Worm (Caenorhabditis elegans) whole organism, young adult: ENCODE measurements around the gene cest-2.1.

ENCODE experiments used
- C17E4.6 ChIP-seq: fragments of 200-800 bp; sonication (Bioruptor generic); IDR thresholded peaks from 2 replicates; pipeline ENCODE4 v1.3.6; 2022; ENCODE audit warnings: missing genetic modification reagents, missing genetic modification characterization, missing compliant biosample characterization
- D2030.7 ChIP-seq: fragments of 200-800 bp; sonication (Bioruptor generic); IDR thresholded peaks from 2 replicates; pipeline ENCODE4 v1.3.6; 2022; ENCODE audit warnings: missing genetic modification reagents, missing genetic modification characterization, missing compliant biosample characterization
- F33H1.4 ChIP-seq: fragments of 200-800 bp; sonication (Bioruptor generic); IDR thresholded peaks from 2 replicates; pipeline ENCODE4 v1.3.6; 2022; ENCODE audit warnings: missing genetic modification reagents, missing genetic modification characterization, missing compliant biosample characterization
- F39B2.1 ChIP-seq: fragments of 200-800 bp; sonication (Bioruptor generic); IDR thresholded peaks from 2 replicates; pipeline ENCODE4 v1.3.6; 2022; ENCODE audit warnings: missing genetic modification reagents, missing genetic modification characterization, missing compliant biosample characterization
- F57C9.4 ChIP-seq: sonication (generic microtip); optimal IDR thresholded peaks from 2 replicates; lab custom pipeline; 2017; ENCODE audit warnings: mild to moderate bottlenecking, missing genetic modification characterization, missing compliant biosample characterization
- K11D2.4 ChIP-seq: fragments of 200-800 bp; sonication (Bioruptor generic); IDR thresholded peaks from 2 replicates; pipeline ENCODE4 v1.3.6; 2022; ENCODE audit warnings: missing genetic modification reagents, missing genetic modification characterization, missing compliant biosample characterization
- Y53G8AR.9 ChIP-seq: fragments of 200-800 bp; sonication (Bioruptor generic); conservative IDR thresholded peaks from 2 replicates; pipeline ENCODE4 v1.3.6; 2022; ENCODE audit warnings: missing genetic modification reagents, missing genetic modification characterization, missing compliant biosample characterization
- atf-7 ChIP-seq: sonication (generic microtip); optimal IDR thresholded peaks from 2 replicates; lab custom pipeline; 2017; ENCODE audit warnings: mild to moderate bottlenecking, missing genetic modification characterization, missing compliant biosample characterization
- ceh-27 ChIP-seq: fragments of 200-800 bp; sonication (Bioruptor generic); optimal IDR thresholded peaks from 2 replicates; lab custom pipeline; 2018; ENCODE audit warnings: mild to moderate bottlenecking, missing genetic modification characterization, moderate library complexity, missing compliant biosample characterization
- dox-1 ChIP-seq: fragments of 200-800 bp; sonication (Bioruptor generic); IDR thresholded peaks from 2 replicates; pipeline ENCODE4 v1.3.6; 2022; ENCODE audit warnings: missing genetic modification reagents, missing genetic modification characterization, missing compliant biosample characterization
- efl-1 ChIP-seq: fragments of 150-350 bp; optimal IDR thresholded peaks from 2 replicates; lab custom pipeline; 2014; ENCODE audit warnings: missing biosample characterization, missing genetic modification reagents, missing genetic modification characterization
- egrh-3 ChIP-seq: fragments of 200-800 bp; sonication (Bioruptor generic); IDR thresholded peaks from 2 replicates; pipeline ENCODE4 v1.3.6; 2022; ENCODE audit warnings: missing genetic modification reagents, missing genetic modification characterization, missing compliant biosample characterization
- lag-1 ChIP-seq: fragments of 200-800 bp; sonication (Bioruptor generic); IDR thresholded peaks from 2 replicates; pipeline ENCODE4 v1.3.6; 2022; ENCODE audit warnings: missing genetic modification reagents, missing genetic modification characterization, missing compliant biosample characterization
- let-607 ChIP-seq, 2 experiments: fragments of 200-800 bp in 1 of 2; sonication (Bioruptor generic) in 1 of 2; sonication (generic microtip) in 1 of 2; optimal IDR thresholded peaks; 2 replicates each; lab custom pipeline; 2016 to 2018; ENCODE audit warnings: mild to moderate bottlenecking in 2 of 2, missing compliant biosample characterization in 2 of 2, missing genetic modification characterization in 2 of 2, moderate library complexity in 2 of 2, missing genotype in 1 of 2
- lin-26 ChIP-seq: fragments of 200-800 bp; sonication (Bioruptor generic); IDR thresholded peaks from 2 replicates; pipeline ENCODE4 v1.3.6; 2022; ENCODE audit warnings: missing genetic modification reagents, missing genetic modification characterization, missing compliant biosample characterization
- madf-6 ChIP-seq: fragments of 200-800 bp; sonication (Bioruptor generic); IDR thresholded peaks from 2 replicates; pipeline ENCODE4 v1.3.6; 2022; ENCODE audit warnings: missing genetic modification reagents, missing genetic modification characterization, missing compliant biosample characterization
- mcd-1 ChIP-seq: fragments of 200-800 bp; sonication (Bioruptor generic); IDR thresholded peaks from 2 replicates; pipeline ENCODE4 v1.3.6; 2022; ENCODE audit warnings: missing genetic modification reagents, missing genetic modification characterization, missing compliant biosample characterization
- rcor-1 ChIP-seq: fragments of 200-800 bp; sonication (Bioruptor generic); IDR thresholded peaks from 2 replicates; pipeline ENCODE4 v1.3.6; 2022; ENCODE audit warnings: missing genetic modification reagents, missing genetic modification characterization, missing compliant biosample characterization
- rec-8 ChIP-seq, 2 experiments: sonication (generic microtip); optimal IDR thresholded peaks; 2 replicates each; lab custom pipeline; 2016; ENCODE audit warnings: mild to moderate bottlenecking in 2 of 2, missing genetic modification characterization in 2 of 2, missing genetic modification reagents in 2 of 2, missing genotype in 2 of 2, missing biosample characterization in 1 of 2, missing compliant biosample characterization in 1 of 2, moderate library complexity in 1 of 2
- sea-2 ChIP-seq: fragments of 200-800 bp; sonication (Bioruptor generic); IDR thresholded peaks from 2 replicates; pipeline ENCODE4 v1.3.6; 2022; ENCODE audit warnings: missing genetic modification characterization, missing compliant biosample characterization
- snpc-1.1 ChIP-seq: sonication (generic microtip); optimal IDR thresholded peaks from 2 replicates; lab custom pipeline; 2017; ENCODE audit warnings: missing genetic modification characterization, mild to moderate bottlenecking, missing compliant biosample characterization, antibody characterized with exemption, moderate library complexity, missing genotype, missing genetic modification reagents; ENCODE audit not compliant: insufficient read depth
- snpc-3.4 ChIP-seq: sonication (generic microtip); optimal IDR thresholded peaks from 2 replicates; lab custom pipeline; 2017; ENCODE audit warnings: missing genetic modification characterization, mild to moderate bottlenecking, missing compliant biosample characterization, antibody characterized with exemption, moderate library complexity, missing genotype, missing genetic modification reagents
- tbp1 ChIP-seq: fragments of 200-800 bp; sonication (Bioruptor generic); optimal IDR thresholded peaks from 2 replicates; lab custom pipeline; 2018; ENCODE audit warnings: mild to moderate bottlenecking, missing genetic modification characterization, missing compliant biosample characterization
- zfh-2 ChIP-seq: fragments of 200-800 bp; sonication (Bioruptor generic); conservative IDR thresholded peaks from 2 replicates; pipeline ENCODE4 v1.3.6; 2022; ENCODE audit warnings: missing genetic modification reagents, missing genetic modification characterization, missing compliant biosample characterization
- ztf-25 ChIP-seq: fragments of 200-800 bp; sonication (Bioruptor generic); IDR thresholded peaks from 2 replicates; pipeline ENCODE4 v1.3.6; 2022; ENCODE audit warnings: missing genetic modification reagents, missing genetic modification characterization, missing compliant biosample characterization
- ztf-3 ChIP-seq: fragments of 200-800 bp; sonication (Bioruptor generic); optimal IDR thresholded peaks from 2 replicates; lab custom pipeline; 2018; ENCODE audit warnings: mild to moderate bottlenecking, missing genetic modification characterization, missing compliant biosample characterization

Gene cest-2.1

DNA sequence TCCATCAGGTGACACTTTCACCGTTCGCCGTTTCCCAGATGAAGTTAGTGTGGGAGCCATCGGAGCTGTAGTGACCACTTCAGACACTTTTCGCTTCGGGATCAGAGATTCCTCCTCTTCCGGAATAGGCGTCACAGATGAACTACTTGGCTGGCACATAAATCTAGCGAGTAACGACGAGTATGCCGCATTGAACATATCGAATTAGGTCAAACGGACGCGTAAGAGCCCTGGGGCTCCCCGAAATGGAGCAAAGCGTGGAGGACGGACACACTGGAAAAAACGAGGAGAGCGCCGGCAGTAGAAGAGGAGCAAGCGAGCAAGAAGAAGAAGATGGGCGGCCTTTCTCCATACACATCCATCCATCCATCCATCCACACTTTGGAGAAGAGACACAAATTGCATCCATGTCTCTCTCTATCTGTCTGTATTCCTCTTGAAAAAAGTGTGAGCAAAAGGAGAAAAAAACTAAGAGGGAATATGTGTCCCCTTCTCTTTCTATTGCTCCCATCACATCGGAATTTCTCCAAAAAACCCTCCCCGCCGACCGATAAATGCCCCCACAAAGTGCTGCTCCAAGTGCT, 44.8 kb downstream of the cest-2.1 start:
- peak; percentile 1 for TF ChIP-seq ceh-27 (GFP tag; lab: Kevin White, UChicago)
- no peak for TF ChIP-seq snpc-1.1 (tag; lab: Kevin White, UChicago)
- TF ChIP-seq D2030.7 (GFP tag; lab: Robert Waterston, UW): no peak
- peak; percentile 53; the same call in 1 of the 2 replicates for TF ChIP-seq zfh-2 (GFP tag; lab: Robert Waterston, UW)
- TF ChIP-seq, all 124 proteins: peak for 2

DNA sequence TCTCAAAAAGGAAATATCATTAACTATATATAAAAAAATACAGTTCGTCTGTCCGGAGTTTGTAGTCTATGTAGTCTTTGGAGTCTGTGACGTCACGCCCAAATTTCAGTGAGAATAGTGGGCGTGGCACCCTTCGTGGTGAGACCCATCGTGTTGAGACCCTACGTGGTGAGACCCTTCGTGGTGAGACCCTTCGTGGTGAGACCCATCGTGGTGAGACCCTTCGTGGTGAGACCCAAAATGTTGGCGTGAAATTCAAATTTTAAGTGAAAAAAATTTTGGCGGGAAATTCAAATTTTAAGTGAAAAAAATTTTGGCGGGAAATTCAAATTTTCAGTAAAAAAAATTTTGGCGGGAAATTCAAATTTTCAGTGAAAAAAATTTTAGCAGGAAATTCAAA, 47.1 kb downstream of the cest-2.1 start:
- TF ChIP-seq madf-6 (peak; percentile 24; the same call in 1 of the 2 replicates), mcd-1 (GFP tag; lab: Robert Waterston, UW) (peak; percentile 51), dox-1 (peak; percentile 44; the same call in 1 of the 2 replicates), Y53G8AR.9 (GFP tag; lab: Robert Waterston, UW) (0 out of 2 replicates have a peak, but pooled peaks have one; percentile 39), lin-26 (GFP tag; lab: Robert Waterston, UW) (0 out of 2 replicates have a peak, but pooled peaks have one; percentile 41), ztf-25 (GFP tag; lab: Robert Waterston, UW) (0 out of 2 replicates have a peak, but pooled peaks have one; percentile 21), F33H1.4 (GFP tag; lab: Robert Waterston, UW) (peak; percentile 77)

DNA sequence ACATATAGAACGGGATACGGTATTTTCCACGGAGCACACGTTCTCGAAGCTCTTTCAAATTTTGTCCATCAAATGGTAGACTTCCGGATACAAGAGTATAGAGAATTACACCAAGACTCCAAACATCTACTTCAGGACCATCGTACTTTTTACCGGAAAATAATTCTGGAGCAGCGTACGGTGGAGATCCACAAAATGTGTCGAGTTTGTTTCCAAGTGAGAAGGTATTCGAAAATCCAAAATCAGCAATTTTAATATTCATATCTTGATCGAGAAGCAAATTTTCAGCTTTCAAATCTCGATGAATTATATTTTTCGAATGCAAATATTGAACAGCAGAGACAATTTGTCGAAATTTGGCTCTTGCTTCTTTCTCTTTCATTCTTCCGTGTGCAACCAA, 48.1 kb downstream of the cest-2.1 start:
- no peak for TF ChIP-seq rcor-1 (GFP tag; lab: Robert Waterston, UW)
- no peak for TF ChIP-seq C17E4.6 (GFP tag; lab: Robert Waterston, UW)
- no peak for TF ChIP-seq tbp1 (GFP tag; lab: Kevin White, UChicago)
- TF ChIP-seq snpc-3.4 (tag; lab: Kevin White, UChicago): no peak

DNA sequence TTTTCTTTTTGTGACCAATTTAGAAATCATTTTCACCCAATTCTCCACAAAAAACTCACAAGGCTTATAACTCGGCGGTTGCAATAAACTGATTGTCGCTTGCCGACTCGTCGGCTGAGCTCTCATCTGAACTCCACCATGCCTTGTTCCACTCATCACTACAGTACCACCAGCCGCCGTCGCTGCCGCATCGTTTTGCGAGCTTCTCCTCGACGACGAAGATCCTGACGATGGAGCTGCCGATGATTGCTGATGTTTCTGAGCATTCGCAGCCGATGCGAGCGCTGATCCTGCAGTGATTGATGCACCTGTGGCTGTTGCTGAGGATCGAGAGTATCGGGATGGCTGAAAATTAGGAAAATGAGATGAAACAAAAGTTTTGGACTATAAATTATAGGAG, 50.6 kb downstream of the cest-2.1 start:
- TF ChIP-seq rec-8 (tag; optimal IDR thresholded peaks at IDR 0.05; lab: Kevin White, UChicago) (no peak), ztf-3 (GFP tag; lab: Kevin White, UChicago) (no peak), efl-1 (no peak), K11D2.4 (GFP tag; lab: Robert Waterston, UW) (peak; percentile 26; the same call in 1 of the 2 replicates), F39B2.1 (no peak), sea-2 (GFP tag; lab: Robert Waterston, UW) (no peak), F57C9.4 (tag; lab: Kevin White, UChicago) (no peak), zfh-2 (GFP tag; lab: Robert Waterston, UW) (peak; percentile 58; the same call in 1 of the 2 replicates), lag-1 (GFP tag; lab: Robert Waterston, UW) (no peak), let-607 (tag; optimal IDR thresholded peaks at IDR 0.05; lab: Kevin White, UChicago) (no peak), egrh-3 (GFP tag; lab: Robert Waterston, UW) (peak; percentile 24; the same call in 1 of the 2 replicates), atf-7 (tag; lab: Kevin White, UChicago) (no peak)
